Worm (Caenorhabditis elegans): ENCODE results near the gene F22E5.20.

- TF ChIP-seq ama-1 (optimal IDR thresholded peaks at IDR 0.05) (no peak), ceh-36 (tag; optimal IDR thresholded peaks at IDR 0.05) (no peak), flt-1 (GFP tag; IDR thresholded peaks at IDR 0.05) (no peak), hmg-4 (GFP tag; optimal IDR thresholded peaks at IDR 0.05) (no peak), scrt-1 (GFP tag; IDR thresholded peaks at IDR 0.05) (no peak), B0310.2 (tag; optimal IDR thresholded peaks at IDR 0.05) (no peak), ceh-13 (GFP tag; optimal IDR thresholded peaks at IDR 0.05) (no peak), tra-4 (tag; optimal IDR thresholded peaks at IDR 0.05) (no peak), tbx-11 (GFP tag; IDR thresholded peaks at IDR 0.05) (no peak)
These were observed 24.9 kb upstream of the F22E5.20 start, which contains the start of gene sri-62 for ce11 chrII:2698378-2698777.

Measured in whole organism, early embryonic.